Fruit fly (Drosophila melanogaster) whole organism, embryonic: Measurements from ENCODE around the gene CG3598.

ENCODE experiments used
- CG10209 ChIP-seq: fragments of 200-800 bp; sonication (Bioruptor generic); optimal IDR thresholded peaks from 3 replicates; lab custom pipeline; 2017; ENCODE audit warnings: missing biosample characterization, mild to moderate bottlenecking, missing genetic modification characterization, missing genetic modification reagents
- CG10366 ChIP-seq: fragments of 200-800 bp; sonication (Bioruptor generic); IDR thresholded peaks from 2 replicates; pipeline ENCODE4 v1.3.6; 2022; ENCODE audit warnings: missing biosample characterization, missing genetic modification characterization
- CG10959 ChIP-seq: fragments of 200-800 bp; sonication (Bioruptor generic); IDR thresholded peaks from 2 replicates; pipeline ENCODE4 v1.3.6; 2022; ENCODE audit warnings: missing biosample characterization, missing genetic modification characterization
- CG11093 ChIP-seq: fragments of 200-800 bp; sonication (Bioruptor generic); IDR thresholded peaks from 3 replicates; pipeline ENCODE4 v1.3.6; 2022; ENCODE audit warnings: missing biosample characterization, missing genetic modification characterization
- CG11695 ChIP-seq: fragments of 200-800 bp; sonication (Bioruptor generic); IDR thresholded peaks from 3 replicates; pipeline ENCODE4 v1.3.6; 2022; ENCODE audit warnings: missing biosample characterization, missing genetic modification characterization
- CG14860 ChIP-seq: fragments of 200-800 bp; sonication (Bioruptor generic); IDR thresholded peaks from 3 replicates; pipeline ENCODE4 v1.3.6; 2022; ENCODE audit warnings: missing biosample characterization, missing genetic modification characterization; ENCODE audit not compliant: partially characterized antibody
- CG15269 ChIP-seq: fragments of 200-800 bp; sonication (Bioruptor generic); optimal IDR thresholded peaks from 2 replicates; lab custom pipeline; 2018; ENCODE audit warnings: missing biosample characterization, mild to moderate bottlenecking, missing genetic modification characterization, moderate library complexity
- CG15514 ChIP-seq: fragments of 200-800 bp; sonication (Bioruptor generic); optimal IDR thresholded peaks from 3 replicates; lab custom pipeline; 2017; ENCODE audit warnings: missing biosample characterization, missing genetic modification characterization, mild to moderate bottlenecking, moderate library complexity, missing genetic modification reagents
- CG1647 ChIP-seq: fragments of 200-800 bp; sonication (Bioruptor generic); optimal IDR thresholded peaks from 3 replicates; lab custom pipeline; 2016; ENCODE audit warnings: missing biosample characterization, missing genetic modification characterization
- CG16813 ChIP-seq: fragments of 200-800 bp; sonication (Bioruptor generic); IDR thresholded peaks from 3 replicates; pipeline ENCODE4 v1.3.6; 2022; ENCODE audit warnings: missing biosample characterization, missing genetic modification characterization; ENCODE audit not compliant: partially characterized antibody
- CG16863 ChIP-seq: fragments of 200-800 bp; sonication (Bioruptor generic); optimal IDR thresholded peaks from 3 replicates; lab custom pipeline; 2016; ENCODE audit warnings: missing biosample characterization, missing genetic modification characterization
- CG17328 ChIP-seq: fragments of 200-800 bp; sonication (Bioruptor generic); IDR thresholded peaks from 2 replicates; pipeline ENCODE4 v1.3.6; 2022; ENCODE audit warnings: missing biosample characterization, missing genetic modification characterization
- CG17361 ChIP-seq: fragments of 200-800 bp; sonication (Bioruptor generic); IDR thresholded peaks from 3 replicates; pipeline ENCODE4 v1.3.6; 2022; ENCODE audit warnings: missing biosample characterization, missing genetic modification characterization
- CG17829 ChIP-seq: fragments of 200-800 bp; optimal IDR thresholded peaks from 2 replicates; lab custom pipeline; 2019; ENCODE audit warnings: missing biosample characterization, mild to moderate bottlenecking, missing genetic modification characterization, moderate library complexity
- CG17912 ChIP-seq: fragments of 200-800 bp; sonication (Bioruptor generic); optimal IDR thresholded peaks from 2 replicates; lab custom pipeline; 2018; ENCODE audit warnings: missing biosample characterization, mild to moderate bottlenecking, missing genetic modification characterization
- CG2120 ChIP-seq: fragments of 200-800 bp; sonication (Bioruptor generic); optimal IDR thresholded peaks from 3 replicates; lab custom pipeline; 2016; ENCODE audit warnings: missing biosample characterization, missing genetic modification characterization
- CG2712 ChIP-seq: fragments of 200-800 bp; optimal IDR thresholded peaks from 3 replicates; lab custom pipeline; 2019; ENCODE audit warnings: missing biosample characterization, mild to moderate bottlenecking, missing genetic modification characterization, moderate library complexity
- CG34224 ChIP-seq: fragments of 200-800 bp; sonication (Bioruptor generic); IDR thresholded peaks from 3 replicates; pipeline ENCODE4 v1.3.6; 2022; ENCODE audit warnings: missing biosample characterization, missing genetic modification characterization; ENCODE audit not compliant: partially characterized antibody
- CG3726 ChIP-seq: fragments of 200-800 bp; sonication (Bioruptor generic); IDR thresholded peaks from 3 replicates; pipeline ENCODE4, ENCODE4 v1.3.6; 2022; ENCODE audit warnings: missing biosample characterization, missing genetic modification characterization
- CG4360 ChIP-seq: fragments of 200-800 bp; sonication (Bioruptor generic); IDR thresholded peaks from 2 replicates; pipeline ENCODE4 v1.3.6; 2022; ENCODE audit warnings: missing biosample characterization, missing genetic modification characterization
- CG6654 ChIP-seq: fragments of 200-800 bp; sonication (Bioruptor generic); optimal IDR thresholded peaks from 2 replicates; lab custom pipeline; 2017; ENCODE audit warnings: missing biosample characterization, mild to moderate bottlenecking, missing genetic modification characterization
- CG6765 ChIP-seq: fragments of 200-800 bp; sonication (Bioruptor generic); optimal IDR thresholded peaks from 3 replicates; lab custom pipeline; 2017; ENCODE audit warnings: missing biosample characterization, mild to moderate bottlenecking, missing genetic modification characterization
- CG7357 ChIP-seq: fragments of 200-800 bp; sonication (Bioruptor generic); IDR thresholded peaks from 3 replicates; pipeline ENCODE4 v1.3.6; 2022; ENCODE audit warnings: missing biosample characterization, missing genetic modification characterization
- CG7556 ChIP-seq: fragments of 200-800 bp; sonication (Bioruptor generic); optimal IDR thresholded peaks from 2 replicates; lab custom pipeline; 2017; ENCODE audit warnings: missing biosample characterization, mild to moderate bottlenecking, missing genetic modification characterization
- CG7839 ChIP-seq: fragments of 200-800 bp; sonication (Bioruptor generic); optimal IDR thresholded peaks from 3 replicates; lab custom pipeline; 2018; ENCODE audit warnings: missing biosample characterization, mild to moderate bottlenecking, missing genetic modification characterization, moderate library complexity
- CG8765 ChIP-seq: fragments of 200-800 bp; sonication (Bioruptor generic); IDR thresholded peaks from 2 replicates; pipeline ENCODE4 v1.3.6; 2022; ENCODE audit warnings: missing biosample characterization, missing genetic modification characterization
- CG9215 ChIP-seq: fragments of 200-800 bp; sonication (Bioruptor generic); IDR thresholded peaks from 2 replicates; pipeline ENCODE4 v1.3.6; 2022; ENCODE audit warnings: missing biosample characterization, missing genetic modification characterization
- CG9727 ChIP-seq: fragments of 200-800 bp; sonication (Bioruptor generic); optimal IDR thresholded peaks from 3 replicates; lab custom pipeline; 2017; ENCODE audit warnings: missing biosample characterization, mild to moderate bottlenecking, missing genetic modification characterization
- CHES-1-like ChIP-seq: fragments of 200-800 bp; sonication (Bioruptor generic); optimal IDR thresholded peaks from 2 replicates; lab custom pipeline; 2016; ENCODE audit warnings: missing biosample characterization, missing genetic modification characterization
- Dip3 ChIP-seq: fragments of 200-800 bp; sonication (Bioruptor generic); optimal IDR thresholded peaks from 3 replicates; lab custom pipeline; 2016; ENCODE audit warnings: missing biosample characterization, missing genetic modification characterization
- Hand ChIP-seq: fragments of 200-800 bp; sonication (Bioruptor generic); optimal IDR thresholded peaks from 2 replicates; lab custom pipeline; 2017; ENCODE audit warnings: mild to moderate bottlenecking, missing biosample characterization, missing genetic modification reagents, missing genetic modification characterization
- Med ChIP-seq: fragments of 200-800 bp; sonication (Bioruptor generic); peaks from one replicate; lab custom pipeline; 2016; ENCODE audit warnings: missing biosample characterization, missing genetic modification characterization, mild to moderate bottlenecking, inconsistent platforms, moderate library complexity
- NK7.1 ChIP-seq: fragments of 200-800 bp; sonication (Bioruptor generic); optimal IDR thresholded peaks from 3 replicates; lab custom pipeline; 2016; ENCODE audit warnings: missing biosample characterization, missing genetic modification characterization
- Nf-YB ChIP-seq: fragments of 200-800 bp; sonication (Bioruptor generic); optimal IDR thresholded peaks from 3 replicates; lab custom pipeline; 2019; ENCODE audit warnings: missing biosample characterization, mild to moderate bottlenecking, missing genetic modification characterization, moderate library complexity
- Sin3A ChIP-seq: fragments of >200 bp; optimal IDR thresholded peaks from 2 replicates; lab custom pipeline; 2018
- Usf ChIP-seq: fragments of 200-800 bp; sonication (Bioruptor generic); optimal IDR thresholded peaks from 2 replicates; lab custom pipeline; 2017; ENCODE audit warnings: missing genotype, missing biosample characterization, missing genetic modification characterization
- btn ChIP-seq: fragments of 200-800 bp; sonication (Bioruptor generic); optimal IDR thresholded peaks from 2 replicates; lab custom pipeline; 2016; ENCODE audit warnings: missing biosample characterization, missing genetic modification characterization
- caup ChIP-seq: fragments of 200-800 bp; sonication (Bioruptor generic); optimal IDR thresholded peaks from 3 replicates; lab custom pipeline; 2017; ENCODE audit warnings: missing biosample characterization, mild to moderate bottlenecking, missing genetic modification characterization, moderate library complexity; ENCODE audit not compliant: severe bottlenecking
- corto ChIP-seq: fragments of 200-800 bp; sonication (Bioruptor generic); optimal IDR thresholded peaks from 2 replicates; lab custom pipeline; 2016; ENCODE audit warnings: missing biosample characterization, mild to moderate bottlenecking, missing genetic modification characterization, moderate library complexity
- fd96Cb ChIP-seq: fragments of 200-800 bp; sonication (Bioruptor generic); optimal IDR thresholded peaks from 2 replicates; lab custom pipeline; 2018; ENCODE audit warnings: missing biosample characterization, mild to moderate bottlenecking, missing genetic modification characterization, moderate library complexity
- gem ChIP-seq: fragments of 200-800 bp; sonication (Bioruptor generic); optimal IDR thresholded peaks from 2 replicates; lab custom pipeline; 2019; ENCODE audit warnings: missing biosample characterization, mild to moderate bottlenecking, missing genetic modification characterization, moderate library complexity
- jigr1 ChIP-seq: fragments of 200-800 bp; sonication (Bioruptor generic); IDR thresholded peaks from 3 replicates; pipeline ENCODE4 v1.3.6; 2022; ENCODE audit warnings: missing biosample characterization, missing genetic modification characterization
- lbe ChIP-seq: fragments of 200-800 bp; sonication (Bioruptor generic); optimal IDR thresholded peaks from 2 replicates; lab custom pipeline; 2016; ENCODE audit warnings: missing biosample characterization, mild to moderate bottlenecking, missing genetic modification characterization
- mirr ChIP-seq: fragments of 200-800 bp; sonication (Bioruptor generic); optimal IDR thresholded peaks from 3 replicates; lab custom pipeline; 2018; ENCODE audit warnings: missing biosample characterization, mild to moderate bottlenecking, missing genetic modification characterization
- nerfin-2 ChIP-seq: fragments of 200-800 bp; sonication (Bioruptor generic); IDR thresholded peaks from 2 replicates; pipeline ENCODE4 v1.3.6; 2022; ENCODE audit warnings: missing biosample characterization, missing genetic modification characterization; ENCODE audit not compliant: partially characterized antibody
- ro ChIP-seq: fragments of 200-800 bp; sonication (Bioruptor generic); IDR thresholded peaks from 2 replicates; pipeline ENCODE4 v1.3.6; 2022; ENCODE audit warnings: missing biosample characterization, missing genetic modification characterization
- row ChIP-seq: fragments of 200-800 bp; sonication (Bioruptor generic); IDR thresholded peaks from 3 replicates; pipeline ENCODE4 v1.3.6; 2022; ENCODE audit warnings: missing biosample characterization, missing genetic modification characterization
- sd ChIP-seq: fragments of 200-800 bp; sonication (Bioruptor generic); optimal IDR thresholded peaks from 3 replicates; lab custom pipeline; 2018; ENCODE audit warnings: missing biosample characterization, mild to moderate bottlenecking, missing genetic modification characterization, moderate library complexity
- shn ChIP-seq: fragments of 200-800 bp; sonication (Bioruptor generic); optimal IDR thresholded peaks from 3 replicates; lab custom pipeline; 2016; ENCODE audit warnings: missing biosample characterization, missing genetic modification characterization
- tap ChIP-seq: fragments of 200-800 bp; optimal IDR thresholded peaks from 3 replicates; lab custom pipeline; 2019; ENCODE audit warnings: missing biosample characterization, mild to moderate bottlenecking, missing genetic modification characterization, moderate library complexity
- ttk ChIP-seq: fragments of 200-800 bp; sonication (Bioruptor generic); IDR thresholded peaks from 2 replicates; pipeline ENCODE4 v2.1.2; 2022; ENCODE audit warnings: missing biosample characterization, missing genetic modification characterization
- wdn ChIP-seq: fragments of 200-800 bp; sonication (Bioruptor generic); IDR thresholded peaks from 2 replicates; pipeline ENCODE4 v1.3.6; 2022; ENCODE audit warnings: missing biosample characterization, missing genetic modification characterization

Gene CG3598

DNA sequence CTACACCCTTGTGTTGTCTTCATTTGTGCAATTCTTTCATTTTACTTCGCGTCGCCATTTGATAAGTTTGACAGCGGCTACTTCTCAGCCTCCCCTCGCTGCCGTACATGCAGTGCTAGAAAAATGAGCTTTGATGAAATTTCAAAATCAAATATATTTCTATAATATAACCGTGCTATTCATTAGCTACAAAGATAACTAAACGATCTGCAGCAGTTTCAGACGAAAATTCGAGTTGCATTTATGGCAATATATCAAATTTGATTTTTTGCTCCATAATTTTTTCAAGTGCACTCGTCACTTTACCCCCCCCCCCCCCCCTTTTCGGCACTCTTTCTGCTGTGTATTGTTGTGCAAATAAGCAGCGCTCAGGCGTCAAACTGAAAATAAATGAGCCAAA is 24.2 kb upstream of the CG3598 start (continued):
- no peak for TF ChIP-seq CG16813
- no peak for TF ChIP-seq btn (GFP tag; lab: Kevin White, UChicago)
- no peak for TF ChIP-seq CG17829
- TF ChIP-seq CG9727 = no peak
- peak; percentile 20 for TF ChIP-seq caup
- no peak for TF ChIP-seq wdn (GFP tag; lab: Robert Waterston, UW)
- no peak for TF ChIP-seq CG10959 (GFP tag; lab: Robert Waterston, UW)
- no peak for TF ChIP-seq CG3726 (GFP tag; lab: Robert Waterston, UW)
- TF ChIP-seq CG11093 (GFP tag; lab: Robert Waterston, UW) = no peak
- TF ChIP-seq CG10209 (GFP tag; lab: Kevin White, UChicago) = no peak
- TF ChIP-seq CG4360 (GFP tag; lab: Robert Waterston, UW) = no peak
- TF ChIP-seq CG17328 = 0 out of 2 replicates have a peak, but pooled peaks have one; percentile 14
- TF ChIP-seq shn (GFP tag; lab: Kevin White, UChicago) = no peak
- TF ChIP-seq CHES-1-like = no peak
- no peak for TF ChIP-seq CG17361 (GFP tag; lab: Robert Waterston, UW)
- TF ChIP-seq CG2120 (GFP tag; lab: Kevin White, UChicago) = peak; percentile 20
- no peak for TF ChIP-seq CG15514 (GFP tag; lab: Kevin White, UChicago)
- no peak for TF ChIP-seq ttk (GFP tag; lab: Robert Waterston, UW)
- TF ChIP-seq CG14860 (GFP tag; lab: Robert Waterston, UW) = no peak
- no peak for TF ChIP-seq corto (GFP tag; lab: Kevin White, UChicago)
- no peak; the same call in 1 of the 2 replicates for TF ChIP-seq CG10366 (GFP tag; lab: Robert Waterston, UW)
- TF ChIP-seq ro (GFP tag; lab: Robert Waterston, UW) = no peak
- TF ChIP-seq CG34224 (GFP tag; lab: Robert Waterston, UW) = no peak
- TF ChIP-seq CG9215 (GFP tag; lab: Robert Waterston, UW) = no peak
- no peak for TF ChIP-seq CG1647 (GFP tag; lab: Kevin White, UChicago)
- TF ChIP-seq CG6654 = no peak
- TF ChIP-seq lbe (GFP tag; lab: Kevin White, UChicago) = no peak
- TF ChIP-seq CG17912 (GFP tag; lab: Kevin White, UChicago) = no peak
- TF ChIP-seq CG2712 = peak; percentile 13
- TF ChIP-seq Hand = peak; percentile 25
- no peak for TF ChIP-seq Dip3 (GFP tag; lab: Kevin White, UChicago)
- no peak for TF ChIP-seq CG8765 (GFP tag; lab: Robert Waterston, UW)
- peak; percentile 8 for TF ChIP-seq fd96Cb (tag; lab: Kevin White, UChicago)
- peak; percentile 53 for TF ChIP-seq gem
- TF ChIP-seq row = peak; percentile 56
- TF ChIP-seq Sin3A (lab: Kevin White, UChicago) = no peak
- peak; percentile 29 for TF ChIP-seq Med
- no peak for TF ChIP-seq CG16863 (GFP tag; lab: Kevin White, UChicago)
- no peak for TF ChIP-seq CG6765 (GFP tag; lab: Kevin White, UChicago)
- no peak for TF ChIP-seq CG11695 (GFP tag; lab: Robert Waterston, UW)
- TF ChIP-seq tap (tag; lab: Kevin White, UChicago) = no peak
- TF ChIP-seq CG7556 (GFP tag; lab: Kevin White, UChicago) = no peak
- peak; percentile 15 for TF ChIP-seq CG15269 (tag; lab: Kevin White, UChicago)
- peak; percentile 37 for TF ChIP-seq CG7839
- no peak for TF ChIP-seq Usf (GFP tag; lab: Kevin White, UChicago)
- no peak for TF ChIP-seq jigr1 (GFP tag; lab: Robert Waterston, UW)
- TF ChIP-seq sd (tag; lab: Kevin White, UChicago) = no peak
- no peak for TF ChIP-seq CG7357
- no peak for TF ChIP-seq mirr (GFP tag; lab: Kevin White, UChicago)
- TF ChIP-seq NK7.1 (GFP tag; lab: Kevin White, UChicago) = no peak
- no peak for TF ChIP-seq nerfin-2 (GFP tag; lab: Robert Waterston, UW)
- TF ChIP-seq Nf-YB (GFP tag; lab: Kevin White, UChicago) = no peak
